Worm (Caenorhabditis elegans): Measurements from ENCODE around the gene F58A6.9.

DNA sequence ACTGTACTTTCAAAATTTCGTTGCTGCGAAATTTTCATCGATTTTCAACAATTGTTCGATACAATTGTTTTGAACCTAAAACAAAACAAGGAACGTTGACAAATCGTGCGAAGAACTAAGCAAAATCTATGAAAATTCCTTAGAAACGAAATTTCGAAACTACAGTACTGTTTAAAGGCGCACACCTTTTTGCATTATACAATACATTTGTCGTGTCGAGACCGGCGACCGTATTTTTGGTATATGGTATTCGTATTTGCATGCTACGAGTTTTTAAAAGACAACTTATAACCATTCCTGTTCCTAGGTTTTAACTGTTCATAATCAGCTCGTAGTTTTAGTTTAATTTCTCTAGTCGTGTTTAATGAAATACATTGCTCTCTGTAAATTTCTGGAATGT lies 19.9 kb upstream of the F58A6.9 start:
- peak; percentile 44; the same call in 1 of the 2 replicates for TF ChIP-seq B0336.3 (GFP tag; IDR thresholded peaks at IDR 0.05)
- no peak for TF ChIP-seq nfya-1 (tag; optimal IDR thresholded peaks at IDR 0.05; ENCODE audit: borderline replicate concordance, insufficient read depth)
- TF ChIP-seq cebp-2 (GFP tag; IDR thresholded peaks at IDR 0.05): no peak
- no peak for TF ChIP-seq pha-4 (tag; optimal IDR thresholded peaks at IDR 0.05)
- peak; percentile 79; the same call in 1 of the 2 replicates for TF ChIP-seq Y56A3A.18 (GFP tag; IDR thresholded peaks at IDR 0.05)
- no peak for TF ChIP-seq nhr-90 (tag; optimal IDR thresholded peaks at IDR 0.05)
